Worm (Caenorhabditis elegans) whole organism, L4 larva: Measurements from ENCODE around the gene lido-11.

Experiments used
- arid-1 ChIP-seq: fragments of 200-800 bp; sonication (Bioruptor generic); conservative IDR thresholded peaks from 2 replicates; pipeline ENCODE4 v1.3.6; 2022; ENCODE audit warnings: missing genetic modification reagents, missing genetic modification characterization, missing compliant biosample characterization
- daf-16 ChIP-seq, 3 experiments: sonication (generic microtip); optimal IDR thresholded peaks; 2 replicates each; lab custom pipeline; 2016 to 2017; ENCODE audit warnings: missing genetic modification characterization in 3 of 3, missing genetic modification reagents in 3 of 3, mild to moderate bottlenecking in 2 of 3, missing compliant biosample characterization in 2 of 3, missing biosample characterization in 1 of 3, moderate library complexity in 1 of 3
- daf-19 ChIP-seq: fragments of 200-800 bp; sonication (Bioruptor generic); conservative IDR thresholded peaks from 2 replicates; pipeline ENCODE4 v1.3.6; 2022; ENCODE audit warnings: missing genetic modification characterization, missing compliant biosample characterization
- fkh-10 ChIP-seq: fragments of 150-350 bp; optimal IDR thresholded peaks from 2 replicates; lab custom pipeline; 2014; ENCODE audit warnings: missing biosample characterization, missing genetic modification reagents, missing genetic modification characterization
- jun-1 ChIP-seq: fragments of 150-350 bp; optimal IDR thresholded peaks from 2 replicates; lab custom pipeline; 2014; ENCODE audit warnings: missing biosample characterization, missing genetic modification reagents, missing genetic modification characterization
- lir-3 ChIP-seq: sonication (generic microtip); optimal IDR thresholded peaks from 2 replicates; lab custom pipeline; 2016; ENCODE audit warnings: mild to moderate bottlenecking, missing genetic modification characterization, missing compliant biosample characterization
- mdl-1 ChIP-seq, 2 experiments: fragments of 150-350 bp in 1 of 2; sonication (generic microtip) in 1 of 2; optimal IDR thresholded peaks; 2 replicates each; lab custom pipeline; 2014 to 2017; ENCODE audit warnings: missing biosample characterization in 2 of 2, missing genetic modification characterization in 2 of 2
- nhr-237 ChIP-seq: sonication (generic microtip); optimal IDR thresholded peaks from 2 replicates; lab custom pipeline; 2017; ENCODE audit warnings: missing biosample characterization, missing genetic modification characterization
- nhr-42 ChIP-seq: fragments of 200-800 bp; sonication (Bioruptor generic); IDR thresholded peaks from 2 replicates; pipeline ENCODE4 v1.3.6; 2022; ENCODE audit warnings: missing genetic modification characterization, missing compliant biosample characterization
- nhr-6 ChIP-seq: fragments of 150-350 bp; optimal IDR thresholded peaks from 2 replicates; lab custom pipeline; 2014; ENCODE audit warnings: missing biosample characterization, missing genetic modification characterization
- nhr-77 ChIP-seq: fragments of 150-350 bp; optimal IDR thresholded peaks from 2 replicates; lab custom pipeline; 2014; ENCODE audit warnings: missing biosample characterization, missing genetic modification characterization
- ztf-11 ChIP-seq: fragments of 150-350 bp; optimal IDR thresholded peaks from 2 replicates; lab custom pipeline; 2014; ENCODE audit warnings: missing biosample characterization, missing genetic modification characterization

DNA sequence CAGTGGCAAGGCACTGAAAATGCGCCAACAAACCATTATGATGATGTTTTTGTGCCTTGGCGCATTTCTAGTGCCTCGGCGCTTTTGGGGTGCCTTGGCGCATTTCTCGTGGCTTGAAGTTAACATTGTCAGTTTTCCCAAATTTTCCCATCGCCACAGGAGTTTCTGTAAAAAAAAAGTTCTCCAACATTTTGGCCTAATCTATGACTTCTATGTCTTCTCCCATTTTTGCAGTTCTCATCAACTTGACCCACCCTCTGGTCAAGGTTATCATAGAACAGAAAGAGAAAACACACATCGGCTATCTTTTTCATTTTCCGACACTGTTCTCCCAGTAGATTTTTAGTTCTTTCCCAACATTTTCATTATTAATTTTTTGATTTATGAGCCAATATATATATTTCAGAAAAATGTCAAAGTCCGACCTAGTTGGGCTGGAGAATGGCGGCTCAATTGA is 34.7 kb downstream of the lido-11 start, which contains the start of the genes B0454.26 and B0454.5:
- TF ChIP-seq ztf-11 (no peak), nhr-6 (no peak), nhr-42 (GFP tag; lab: Robert Waterston, UW) (no peak), daf-16 (GFP tag; optimal IDR thresholded peaks at IDR 0.05; lab: Kevin White, UChicago) (no peak), daf-16 (tag; optimal IDR thresholded peaks at IDR 0.05; lab: Kevin White, UChicago) (no peak), fkh-10 (GFP tag; lab: Kevin White, UChicago) (no peak), daf-19 (GFP tag; lab: Robert Waterston, UW) (no peak), jun-1 (tag; lab: Kevin White, UChicago) (no peak), arid-1 (GFP tag; lab: Robert Waterston, UW) (no peak), lir-3 (tag; lab: Kevin White, UChicago) (no peak), nhr-77 (no peak), mdl-1 (tag; optimal IDR thresholded peaks at IDR 0.05; lab: Kevin White, UChicago) (no peak), nhr-237 (tag; lab: Kevin White, UChicago) (no peak)
